Worm (Caenorhabditis elegans) whole organism, young adult: Measurements from ENCODE around the gene tlp-1.

Experiments used
- F39B2.1 ChIP-seq: fragments of 200-800 bp; sonication (Bioruptor generic); IDR thresholded peaks from 2 replicates; pipeline ENCODE4 v1.3.6; 2022; ENCODE audit warnings: missing genetic modification reagents, missing genetic modification characterization, missing compliant biosample characterization
- K11D2.4 ChIP-seq: fragments of 200-800 bp; sonication (Bioruptor generic); IDR thresholded peaks from 2 replicates; pipeline ENCODE4 v1.3.6; 2022; ENCODE audit warnings: missing genetic modification reagents, missing genetic modification characterization, missing compliant biosample characterization
- Y56A3A.18 ChIP-seq: fragments of 200-800 bp; sonication (Bioruptor generic); IDR thresholded peaks from 2 replicates; pipeline ENCODE4 v1.3.6; 2022; ENCODE audit warnings: missing genetic modification reagents, missing genetic modification characterization, missing compliant biosample characterization
- ceh-27 ChIP-seq: fragments of 200-800 bp; sonication (Bioruptor generic); optimal IDR thresholded peaks from 2 replicates; lab custom pipeline; 2018; ENCODE audit warnings: mild to moderate bottlenecking, missing genetic modification characterization, moderate library complexity, missing compliant biosample characterization
- egrh-3 ChIP-seq: fragments of 200-800 bp; sonication (Bioruptor generic); IDR thresholded peaks from 2 replicates; pipeline ENCODE4 v1.3.6; 2022; ENCODE audit warnings: missing genetic modification reagents, missing genetic modification characterization, missing compliant biosample characterization
- ekl-4 ChIP-seq: fragments of 200-800 bp; sonication (Bioruptor generic); IDR thresholded peaks from 2 replicates; pipeline ENCODE4 v1.3.6; 2022; ENCODE audit warnings: missing genetic modification reagents, missing genetic modification characterization, missing compliant biosample characterization
- madf-10 ChIP-seq: sonication (generic microtip); optimal IDR thresholded peaks from 2 replicates; lab custom pipeline; 2016; ENCODE audit warnings: mild to moderate bottlenecking, missing genetic modification characterization, missing compliant biosample characterization
- nfyb-1 ChIP-seq: fragments of 200-800 bp; sonication (Bioruptor generic); IDR thresholded peaks from 2 replicates; pipeline ENCODE4 v1.3.6; 2022; ENCODE audit warnings: missing genetic modification reagents, missing genetic modification characterization, missing compliant biosample characterization
- nhr-90 ChIP-seq: sonication (generic microtip); optimal IDR thresholded peaks from 2 replicates; lab custom pipeline; 2016; ENCODE audit warnings: missing genotype, mild to moderate bottlenecking, missing genetic modification characterization, missing compliant biosample characterization
- repo-1 ChIP-seq: sonication (generic microtip); optimal IDR thresholded peaks from 2 replicates; lab custom pipeline; 2017; ENCODE audit warnings: mild to moderate bottlenecking, missing genetic modification characterization, missing compliant biosample characterization
- unc-130 ChIP-seq: sonication (generic microtip); optimal IDR thresholded peaks from 2 replicates; lab custom pipeline; 2016; ENCODE audit warnings: missing genetic modification reagents, missing genetic modification characterization, missing compliant biosample characterization
- unc-62 ChIP-seq: fragments of 150-350 bp; optimal IDR thresholded peaks from 2 replicates; lab custom pipeline; 2014; ENCODE audit warnings: missing biosample characterization, missing genetic modification reagents, missing genetic modification characterization
- zfh-2 ChIP-seq: fragments of 200-800 bp; sonication (Bioruptor generic); conservative IDR thresholded peaks from 2 replicates; pipeline ENCODE4 v1.3.6; 2022; ENCODE audit warnings: missing genetic modification reagents, missing genetic modification characterization, missing compliant biosample characterization

DNA sequence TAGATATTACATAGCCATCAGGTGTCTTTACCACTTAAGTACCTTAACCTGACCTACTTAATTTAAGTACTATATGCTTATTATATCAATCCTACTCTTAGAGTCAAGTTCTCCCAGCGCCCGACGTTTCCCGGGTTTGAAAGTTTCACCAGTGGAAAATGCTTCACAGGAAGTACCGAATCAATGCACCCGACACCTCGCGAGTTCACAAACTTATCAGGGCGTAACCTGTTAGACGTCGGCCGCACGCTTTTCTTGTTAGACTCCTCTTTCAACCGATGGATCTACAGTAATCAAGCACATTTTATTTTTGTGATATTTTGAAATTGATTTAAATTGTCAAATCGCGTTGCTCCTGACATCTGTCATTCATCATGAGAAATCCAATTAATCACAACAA lies 8.6 kb downstream of the tlp-1 start:
- no peak for TF ChIP-seq repo-1 (tag; lab: Kevin White, UChicago)
- no peak for TF ChIP-seq nfyb-1 (GFP tag; lab: Robert Waterston, UW)
- no peak for TF ChIP-seq K11D2.4 (GFP tag; lab: Robert Waterston, UW)
- TF ChIP-seq zfh-2 (GFP tag; lab: Robert Waterston, UW), result no peak
- no peak for TF ChIP-seq Y56A3A.18 (GFP tag; lab: Robert Waterston, UW)
- TF ChIP-seq ceh-27 (GFP tag; lab: Kevin White, UChicago), result no peak
- TF ChIP-seq madf-10, result no peak
- no peak for TF ChIP-seq ekl-4
- no peak for TF ChIP-seq egrh-3 (GFP tag; lab: Robert Waterston, UW)
- no peak for TF ChIP-seq unc-130 (GFP tag; lab: Kevin White, UChicago)
- TF ChIP-seq F39B2.1, result no peak
- TF ChIP-seq unc-62, result no peak
- no peak for TF ChIP-seq nhr-90 (tag; lab: Kevin White, UChicago)
